Worm (Caenorhabditis elegans): ENCODE results near the gene R148.7.

DNA sequence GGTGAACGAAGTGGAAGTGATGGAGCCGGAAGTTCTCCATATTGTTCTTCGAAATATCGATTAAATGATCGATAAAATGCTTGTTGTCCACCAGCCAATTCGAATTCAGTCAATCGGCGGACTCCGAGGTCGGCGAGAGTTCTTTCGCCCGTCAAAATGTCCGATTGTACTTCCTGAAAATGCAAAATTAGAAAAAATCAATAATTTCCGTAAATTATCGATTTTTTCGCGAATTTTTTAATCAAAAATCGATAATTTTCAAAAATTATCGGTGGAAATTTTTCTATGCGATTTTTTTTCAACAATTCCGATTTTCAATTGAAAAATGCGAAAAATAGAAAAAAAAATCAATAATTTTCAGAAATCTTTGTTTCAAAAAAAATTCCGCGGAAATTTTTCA lies 43.7 kb upstream of the R148.7 start:
- no peak for TF ChIP-seq aly-2 (tag; optimal IDR thresholded peaks at IDR 0.05)
- TF ChIP-seq pag-3 (tag; optimal IDR thresholded peaks at IDR 0.05; ENCODE audit: borderline replicate concordance, insufficient read depth) = no peak
- TF ChIP-seq ces-1 (GFP tag; optimal IDR thresholded peaks at IDR 0.05) = no peak
- no peak for TF ChIP-seq elt-2 (tag; optimal IDR thresholded peaks at IDR 0.05)
- TF ChIP-seq nhr-19 (GFP tag; conservative IDR thresholded peaks at IDR 0.05) = no peak
- no peak for TF ChIP-seq ceh-90 (tag; optimal IDR thresholded peaks at IDR 0.05)
- TF ChIP-seq ztf-11 (tag; optimal IDR thresholded peaks at IDR 0.05) = no peak
- no peak for TF ChIP-seq nhr-11 (tag; optimal IDR thresholded peaks at IDR 0.05)
- TF ChIP-seq lin-39 (tag; optimal IDR thresholded peaks at IDR 0.05) = no peak
- no peak for TF ChIP-seq nhr-84 (tag; optimal IDR thresholded peaks at IDR 0.05)
- no peak for TF ChIP-seq nhr-237 (tag; optimal IDR thresholded peaks at IDR 0.05)
- TF ChIP-seq nhr-77 (tag; optimal IDR thresholded peaks at IDR 0.05) = no peak
- TF ChIP-seq unc-62 (GFP tag; optimal IDR thresholded peaks at IDR 0.05) = no peak
